Fruit fly (Drosophila melanogaster): ENCODE results near the gene GIIIspla2.

DNA sequence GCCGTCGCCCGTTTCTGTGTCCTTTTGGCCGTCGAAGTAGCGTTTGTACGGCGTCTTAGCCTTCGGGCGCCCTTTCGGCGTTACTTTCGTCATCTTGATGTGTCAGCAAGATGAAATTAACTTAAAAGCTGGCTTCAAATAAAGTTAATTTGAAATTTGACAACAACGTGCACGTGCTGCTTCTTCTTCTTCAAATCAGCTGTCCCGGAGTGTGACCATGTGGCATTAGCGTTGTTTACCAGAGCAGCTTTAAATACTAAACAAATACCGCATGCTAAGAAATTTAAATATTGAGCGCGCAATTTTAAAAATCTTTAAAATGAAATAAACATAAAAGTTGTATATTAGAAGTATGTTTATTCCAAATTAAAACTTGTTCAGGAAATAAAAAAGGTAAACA, 36.5 kb upstream of the GIIIspla2 start, which contains the start of gene CG2260:
- TF ChIP-seq psq (optimal IDR thresholded peaks at IDR 0.05) (no peak), ttk (optimal IDR thresholded peaks at IDR 0.05) (no peak), Myc (optimal IDR thresholded peaks at IDR 0.05) (no peak), insv (optimal IDR thresholded peaks at IDR 0.05) (no peak), Sin3A (optimal IDR thresholded peaks at IDR 0.05) (no peak), h (optimal IDR thresholded peaks at IDR 0.05) (no peak)
